Fruit fly (Drosophila melanogaster): ENCODE data around the gene CG15343.

- TF ChIP-seq CG6792 (GFP tag; optimal IDR thresholded peaks at IDR 0.05) = no peak
- no peak for TF ChIP-seq CG16779 (tag; optimal IDR thresholded peaks at IDR 0.05)
- no peak for TF ChIP-seq salr (GFP tag; optimal IDR thresholded peaks at IDR 0.05)
- no peak for TF ChIP-seq CG15336 (GFP tag; IDR thresholded peaks at IDR 0.05)
- TF ChIP-seq Eip78C (GFP tag) = no peak
- TF ChIP-seq Sox15 (GFP tag; optimal IDR thresholded peaks at IDR 0.05) = no peak
- TF ChIP-seq CG6163 (GFP tag; IDR thresholded peaks at IDR 0.05) = no peak
- no peak for TF ChIP-seq CG31627 (GFP tag; optimal IDR thresholded peaks at IDR 0.05)
- TF ChIP-seq CG8632 (GFP tag; optimal IDR thresholded peaks at IDR 0.05) = no peak
- no peak for TF ChIP-seq svp (GFP tag)
- TF ChIP-seq CG11294 (GFP tag; IDR thresholded peaks at IDR 0.05) = no peak
- TF ChIP-seq net (GFP tag; optimal IDR thresholded peaks at IDR 0.05) = no peak
These were observed 13.3 kb upstream of the CG15343 start for dm6 chrX:8286859-8287258.

Measured in whole organism, prepupa.